Fruit fly (Drosophila melanogaster) whole organism, wandering third instar larva: ENCODE data around the gene RpS20.

Experiments used
- dmrt93B ChIP-seq: fragments of 200-800 bp; sonication (Bioruptor generic); optimal IDR thresholded peaks from 2 replicates; lab custom pipeline; 2018; ENCODE audit warnings: missing biosample characterization, mild to moderate bottlenecking, missing genetic modification characterization
- fru ChIP-seq: fragments of 200-800 bp; sonication (Bioruptor generic); optimal IDR thresholded peaks from 3 replicates; lab custom pipeline; 2016; ENCODE audit warnings: missing biosample characterization, mild to moderate bottlenecking, missing genetic modification characterization
- h ChIP-seq: fragments of 200-800 bp; sonication (Bioruptor generic); optimal IDR thresholded peaks from 3 replicates; lab custom pipeline; 2016; ENCODE audit warnings: missing biosample characterization, mild to moderate bottlenecking, missing genetic modification characterization

DNA sequence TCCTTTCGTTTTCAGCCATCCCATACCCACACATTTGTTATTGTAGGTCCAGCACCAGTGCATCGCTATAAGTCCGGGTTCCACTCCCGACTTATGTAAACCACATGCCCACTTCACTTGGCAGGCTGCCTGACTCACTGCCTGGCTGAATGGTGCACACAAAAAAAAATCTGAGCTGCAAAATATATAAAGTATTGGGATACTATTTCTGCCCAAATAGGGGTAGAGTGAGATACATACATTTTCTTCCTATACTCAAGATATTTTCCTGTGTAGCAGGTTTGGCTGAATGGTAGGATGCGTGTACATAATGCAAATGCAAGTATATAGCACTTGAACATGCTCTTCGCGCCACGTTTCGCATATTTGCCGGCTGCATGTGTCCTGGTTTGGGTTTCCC, 48.8 kb upstream of the RpS20 start:
- TF ChIP-seq dmrt93B (GFP tag; lab: Kevin White, UChicago) (no peak), h (GFP tag; lab: Kevin White, UChicago) (no peak), fru (GFP tag; lab: Kevin White, UChicago) (no peak)
